Worm (Caenorhabditis elegans) whole organism, L2 larva: ENCODE data around the gene pgp-5.

Experiments used
- C34F6.9 ChIP-seq: fragments of 150-350 bp; optimal IDR thresholded peaks from 2 replicates; lab custom pipeline; 2014; ENCODE audit warnings: missing biosample characterization, missing genetic modification characterization
- R02D3.7 ChIP-seq: fragments of 150-350 bp; optimal IDR thresholded peaks from 2 replicates; lab custom pipeline; 2014; ENCODE audit warnings: missing biosample characterization, missing genetic modification characterization
- Y55F3AM.14 ChIP-seq: fragments of 200-800 bp; sonication (Bioruptor generic); optimal IDR thresholded peaks from 2 replicates; lab custom pipeline; 2018; ENCODE audit warnings: mild to moderate bottlenecking, missing genetic modification characterization, missing compliant biosample characterization
- ZK546.5 ChIP-seq: sonication (generic microtip); optimal IDR thresholded peaks from 2 replicates; lab custom pipeline; 2017; ENCODE audit warnings: missing biosample characterization, missing genetic modification characterization
- alr-1 ChIP-seq: fragments of 150-350 bp; optimal IDR thresholded peaks from 2 replicates; lab custom pipeline; 2014; ENCODE audit warnings: missing biosample characterization, missing genetic modification characterization
- ama-1 ChIP-seq: fragments of 150-350 bp; optimal IDR thresholded peaks from 2 replicates; lab custom pipeline; 2018; ENCODE audit warnings: inconsistent platforms
- blmp-1 ChIP-seq: sonication (generic microtip); optimal IDR thresholded peaks from 2 replicates; lab custom pipeline; 2017; ENCODE audit warnings: missing genetic modification characterization, mild to moderate bottlenecking, missing compliant biosample characterization, antibody characterized with exemption, moderate library complexity; ENCODE audit not compliant: insufficient read depth
- ceh-82 ChIP-seq: fragments of 150-350 bp; optimal IDR thresholded peaks from 2 replicates; lab custom pipeline; 2014; ENCODE audit warnings: missing biosample characterization, missing genetic modification characterization
- dmd-4 ChIP-seq: sonication (generic microtip); optimal IDR thresholded peaks from 2 replicates; lab custom pipeline; 2017; ENCODE audit warnings: missing biosample characterization, missing genetic modification characterization
- elt-1 ChIP-seq: fragments of 150-350 bp; optimal IDR thresholded peaks from 2 replicates; lab custom pipeline; 2014; ENCODE audit warnings: missing biosample characterization, missing genetic modification characterization
- elt-3 ChIP-seq: sonication (generic microtip); optimal IDR thresholded peaks from 2 replicates; lab custom pipeline; 2017; ENCODE audit warnings: missing biosample characterization, missing genetic modification characterization
- fos-1 ChIP-seq: fragments of 150-350 bp; optimal IDR thresholded peaks from 2 replicates; lab custom pipeline; 2014; ENCODE audit warnings: missing biosample characterization, missing genetic modification characterization
- lin-11 ChIP-seq: fragments of 150-350 bp; sonication (generic microtip); optimal IDR thresholded peaks from 2 replicates; lab custom pipeline; 2014; ENCODE audit warnings: missing biosample characterization, missing genetic modification characterization, inconsistent platforms, mixed read lengths
- lin-13 ChIP-seq: fragments of 150-350 bp; optimal IDR thresholded peaks from 2 replicates; lab custom pipeline; 2014; ENCODE audit warnings: missing biosample characterization, missing genetic modification reagents, missing genetic modification characterization
- lin-39 ChIP-seq: fragments of 150-350 bp; optimal IDR thresholded peaks from 2 replicates; lab custom pipeline; 2014; ENCODE audit warnings: missing biosample characterization, missing genetic modification reagents, missing genetic modification characterization
- lsy-2 ChIP-seq, 2 experiments: fragments of 150-350 bp in 1 of 2; sonication (generic microtip) in 1 of 2; optimal IDR thresholded peaks; 2 replicates each; lab custom pipeline; 2014 to 2017; ENCODE audit warnings: missing biosample characterization in 2 of 2, missing genetic modification characterization in 2 of 2
- mbf-1 ChIP-seq: sonication (generic microtip); optimal IDR thresholded peaks from 2 replicates; lab custom pipeline; 2017; ENCODE audit warnings: missing biosample characterization, missing genetic modification characterization
- mdl-1 ChIP-seq, 2 experiments: fragments of 150-350 bp in 1 of 2; sonication (generic microtip) in 1 of 2; optimal IDR thresholded peaks; 2 replicates each; lab custom pipeline; 2017; ENCODE audit warnings: missing biosample characterization in 2 of 2, missing genetic modification characterization in 2 of 2
- nhr-11 ChIP-seq: fragments of 150-350 bp; optimal IDR thresholded peaks from 2 replicates; lab custom pipeline; 2014; ENCODE audit warnings: missing biosample characterization, missing genetic modification characterization
- nhr-129 ChIP-seq: fragments of 150-350 bp; optimal IDR thresholded peaks from 2 replicates; lab custom pipeline; 2014; ENCODE audit warnings: missing biosample characterization, missing genetic modification characterization
- nhr-23 ChIP-seq: fragments of 150-350 bp; optimal IDR thresholded peaks from 2 replicates; lab custom pipeline; 2014; ENCODE audit warnings: missing biosample characterization, missing genetic modification reagents, missing genetic modification characterization
- nhr-237 ChIP-seq: fragments of 150-350 bp; optimal IDR thresholded peaks from 2 replicates; lab custom pipeline; 2014; ENCODE audit warnings: missing biosample characterization, missing genetic modification characterization
- nhr-25 ChIP-seq: fragments of 150-350 bp; sonication (generic microtip); optimal IDR thresholded peaks from 3 replicates; lab custom pipeline; 2014; ENCODE audit warnings: missing biosample characterization, missing genetic modification characterization
- nhr-77 ChIP-seq: fragments of 150-350 bp; optimal IDR thresholded peaks from 2 replicates; lab custom pipeline; 2014; ENCODE audit warnings: missing biosample characterization, missing genetic modification characterization
- peb-1 ChIP-seq: fragments of 150-350 bp; optimal IDR thresholded peaks from 2 replicates; lab custom pipeline; 2014; ENCODE audit warnings: missing biosample characterization, missing genetic modification characterization
- sma-3 ChIP-seq: sonication (generic microtip); optimal IDR thresholded peaks from 2 replicates; lab custom pipeline; 2016; ENCODE audit warnings: missing genetic modification reagents, missing genetic modification characterization, missing compliant biosample characterization
- sma-9 ChIP-seq, 2 experiments: fragments of 150-350 bp in 1 of 2; sonication (generic microtip) in 1 of 2; optimal IDR thresholded peaks; 2 replicates each; lab custom pipeline; 2014 to 2016; ENCODE audit warnings: missing genetic modification characterization in 2 of 2, mild to moderate bottlenecking in 1 of 2, missing biosample characterization in 1 of 2, missing compliant biosample characterization in 1 of 2, missing genetic modification reagents in 1 of 2, moderate library complexity in 1 of 2
- snpc-4 ChIP-seq: fragments of 150-350 bp; optimal IDR thresholded peaks from 2 replicates; lab custom pipeline; 2014; ENCODE audit warnings: missing biosample characterization, missing genetic modification characterization
- unc-39 ChIP-seq: fragments of 150-350 bp; optimal IDR thresholded peaks from 2 replicates; lab custom pipeline; 2014; ENCODE audit warnings: missing biosample characterization, missing genetic modification characterization
- unc-55 ChIP-seq: fragments of 150-350 bp; sonication (generic microtip); optimal IDR thresholded peaks from 3 replicates; lab custom pipeline; 2014; ENCODE audit warnings: missing biosample characterization, missing genetic modification reagents, missing genetic modification characterization
- unc-62 ChIP-seq: fragments of 150-350 bp; optimal IDR thresholded peaks from 2 replicates; lab custom pipeline; 2014; ENCODE audit warnings: missing biosample characterization, missing genetic modification reagents, missing genetic modification characterization
- zag-1 ChIP-seq: fragments of 150-350 bp; optimal IDR thresholded peaks from 2 replicates; lab custom pipeline; 2014; ENCODE audit warnings: missing biosample characterization, missing genetic modification characterization
- ztf-1 ChIP-seq: fragments of 200-800 bp; sonication (Bioruptor generic); conservative IDR thresholded peaks from 2 replicates; pipeline ENCODE4 v1.3.6; 2022; ENCODE audit warnings: missing genetic modification characterization, missing compliant biosample characterization
- ztf-11 ChIP-seq: sonication (generic microtip); optimal IDR thresholded peaks from 2 replicates; lab custom pipeline; 2017; ENCODE audit warnings: missing biosample characterization, missing genetic modification characterization

pgp-5 gene

ce11 chrX:10890456-10890855, 31.4 kb upstream of the pgp-5 start, which contains the start of gene F47B10.5:
TSS of gene F47B10.5 (minus strand) at chrX:10890556.
- no peak for TF ChIP-seq mbf-1 (tag; lab: Kevin White, UChicago)
- no peak for TF ChIP-seq ama-1 (lab: Kevin White, UChicago)
- TF ChIP-seq elt-3, result no peak
- TF ChIP-seq fos-1, result no peak
- TF ChIP-seq nhr-25 (tag; lab: Kevin White, UChicago), result no peak
- TF ChIP-seq nhr-129 (tag; lab: Kevin White, UChicago), result no peak
- no peak for TF ChIP-seq nhr-23 (tag; lab: Kevin White, UChicago)
- no peak for TF ChIP-seq unc-55 (GFP tag; lab: Kevin White, UChicago)
- no peak for TF ChIP-seq lin-13 (GFP tag; lab: Kevin White, UChicago)
- no peak for TF ChIP-seq dmd-4
- no peak for TF ChIP-seq nhr-77 (tag; lab: Kevin White, UChicago)
- no peak for TF ChIP-seq sma-9 (GFP tag; optimal IDR thresholded peaks at IDR 0.05; lab: Kevin White, UChicago)
- no peak for TF ChIP-seq sma-9 (tag; optimal IDR thresholded peaks at IDR 0.05; lab: Kevin White, UChicago)
- no peak for TF ChIP-seq C34F6.9 (tag; lab: Kevin White, UChicago)
- no peak for TF ChIP-seq lin-11 (tag; lab: Kevin White, UChicago)
- TF ChIP-seq unc-39 (tag; lab: Kevin White, UChicago), result no peak
- TF ChIP-seq nhr-11, result no peak
- no peak for TF ChIP-seq zag-1 (tag; lab: Kevin White, UChicago)

- no peak for TF ChIP-seq ztf-11 (tag; lab: Kevin White, UChicago)
- no peak for TF ChIP-seq sma-3 (GFP tag; lab: Kevin White, UChicago)
- TF ChIP-seq dmd-4, result no peak
- no peak for TF ChIP-seq nhr-129 (tag; lab: Kevin White, UChicago)
- TF ChIP-seq ceh-82 (tag; lab: Kevin White, UChicago), result no peak
- TF ChIP-seq mdl-1 (tag; optimal IDR thresholded peaks at IDR 0.05; lab: Kevin White, UChicago), result no peak
- TF ChIP-seq Y55F3AM.14 (GFP tag; lab: Kevin White, UChicago), result no peak
Observed at ce11 chrX:10888201-10888600, 29.1 kb upstream of the pgp-5 start, which contains the start of gene F47B10.6. TSS of gene F47B10.6 (plus strand) at chrX:10888501.

- no peak for TF ChIP-seq lin-11 (tag; lab: Kevin White, UChicago)
- TF ChIP-seq blmp-1 (tag; lab: Kevin White, UChicago), result no peak
- TF ChIP-seq nhr-237, result no peak
- TF ChIP-seq snpc-4 (tag; lab: Kevin White, UChicago), result no peak
- no peak for TF ChIP-seq zag-1 (tag; lab: Kevin White, UChicago)
- TF ChIP-seq sma-3 (GFP tag; lab: Kevin White, UChicago), result no peak
Observed at ce11 chrX:10885872-10886271, 26.8 kb upstream of the pgp-5 start, which contains the start of gene T21E8.5. TSS of gene T21E8.5 (plus strand) at chrX:10886172.

ce11 chrX:10883203-10883602, 24.1 kb upstream of the pgp-5 start, which contains the start of gene T21E8.7:
TSS of gene T21E8.7 (plus strand) at chrX:10883503.
- TF ChIP-seq fos-1 (no peak), R02D3.7 (tag; lab: Kevin White, UChicago) (no peak), lsy-2 (tag; optimal IDR thresholded peaks at IDR 0.05; lab: Kevin White, UChicago) (no peak), peb-1 (tag; lab: Kevin White, UChicago) (no peak), lin-39 (no peak), ZK546.5 (tag; lab: Kevin White, UChicago) (no peak), elt-1 (tag; lab: Kevin White, UChicago) (no peak), mbf-1 (tag; lab: Kevin White, UChicago) (no peak), zag-1 (tag; lab: Kevin White, UChicago) (no peak), nhr-77 (tag; lab: Kevin White, UChicago) (no peak), sma-3 (GFP tag; lab: Kevin White, UChicago) (no peak), ztf-1 (no peak), ceh-82 (tag; lab: Kevin White, UChicago) (no peak), unc-62 (GFP tag; lab: Kevin White, UChicago) (no peak)

ce11 chrX:10881984-10882383, 22.9 kb upstream of the pgp-5 start, which contains the start of gene T21E8.6:
TSS of gene T21E8.6 (plus strand) at chrX:10882284.
- no peak for TF ChIP-seq ceh-82 (tag; lab: Kevin White, UChicago)
- no peak for TF ChIP-seq lin-39
- no peak for TF ChIP-seq dmd-4
- no peak for TF ChIP-seq alr-1 (tag; lab: Kevin White, UChicago)
- TF ChIP-seq R02D3.7 (tag; lab: Kevin White, UChicago), result no peak
- TF ChIP-seq lin-13 (GFP tag; lab: Kevin White, UChicago), result no peak
- no peak for TF ChIP-seq mdl-1 (tag; optimal IDR thresholded peaks at IDR 0.05; lab: Kevin White, UChicago)
- no peak for TF ChIP-seq C34F6.9 (tag; lab: Kevin White, UChicago)
- TF ChIP-seq unc-62 (GFP tag; lab: Kevin White, UChicago), result no peak
- TF ChIP-seq elt-3, result no peak
- TF ChIP-seq nhr-237, result no peak
- no peak for TF ChIP-seq elt-1 (tag; lab: Kevin White, UChicago)
